Fruit fly (Drosophila melanogaster) whole organism, wandering third instar larva: ENCODE measurements around the gene Taf3.
A peak's percentile ranks its signal among the peaks of the same experiment; 100 is the strongest.

ENCODE experiments used
- Mio ChIP-seq: sonication (Bioruptor generic); optimal IDR thresholded peaks from 2 replicates; lab custom pipeline; 2016; ENCODE audit warnings: missing biosample characterization, missing genetic modification characterization
- Vsx2 ChIP-seq: fragments of 200-300, 225-300 bp; sonication (Bioruptor generic); optimal IDR thresholded peaks from 2 replicates; lab custom pipeline; 2018; ENCODE audit warnings: missing biosample characterization, missing genetic modification characterization; ENCODE audit not compliant: partially characterized antibody
- ey ChIP-seq: fragments of 200-800 bp; sonication (Bioruptor generic); optimal IDR thresholded peaks from 2 replicates; lab custom pipeline; 2016; ENCODE audit warnings: missing biosample characterization, missing genetic modification characterization
- fru ChIP-seq: fragments of 200-800 bp; sonication (Bioruptor generic); optimal IDR thresholded peaks from 3 replicates; lab custom pipeline; 2016; ENCODE audit warnings: missing biosample characterization, mild to moderate bottlenecking, missing genetic modification characterization
- h ChIP-seq: fragments of 200-800 bp; sonication (Bioruptor generic); optimal IDR thresholded peaks from 3 replicates; lab custom pipeline; 2016; ENCODE audit warnings: missing biosample characterization, mild to moderate bottlenecking, missing genetic modification characterization
- pan ChIP-seq: fragments of >200 bp; optimal IDR thresholded peaks from 2 replicates; lab custom pipeline; 2017
- sage ChIP-seq: fragments of 200-800 bp; sonication (Bioruptor generic); optimal IDR thresholded peaks from 2 replicates; lab custom pipeline; 2016; ENCODE audit warnings: missing biosample characterization, mild to moderate bottlenecking, missing genetic modification characterization
- woc ChIP-seq: sonication (Bioruptor generic); optimal IDR thresholded peaks from 2 replicates; lab custom pipeline; 2016; ENCODE audit warnings: missing biosample characterization, mild to moderate bottlenecking, missing genetic modification characterization

DNA sequence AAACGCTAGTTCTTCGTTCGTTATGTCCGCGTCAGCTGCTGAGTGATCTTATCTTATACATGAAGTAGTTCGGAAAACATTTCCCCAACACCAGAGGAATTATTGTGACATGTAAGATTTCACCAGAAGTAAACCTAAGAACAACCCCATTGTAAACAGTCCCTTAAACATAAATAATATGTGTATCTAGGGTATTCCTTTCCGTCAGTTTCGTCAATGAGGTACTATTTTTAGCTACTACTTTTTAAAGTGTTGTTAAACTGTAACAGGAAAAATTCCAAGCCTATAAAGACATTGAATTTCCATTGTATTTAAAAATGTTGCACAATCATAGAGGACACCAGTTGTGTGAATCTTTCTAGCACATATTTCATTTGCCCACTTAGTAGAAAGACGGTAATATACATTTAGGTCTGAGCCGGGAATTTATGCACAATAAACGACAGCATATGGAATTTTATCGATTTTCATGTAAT, 16.1 kb upstream of the Taf3 start:
- TF ChIP-seq Mio (GFP tag; lab: Kevin White, UChicago) (no peak), h (GFP tag; lab: Kevin White, UChicago) (no peak), ey (GFP tag; lab: Kevin White, UChicago) (peak; percentile 19), pan (no peak), woc (GFP tag; lab: Kevin White, UChicago) (peak; percentile 54), sage (no peak), fru (GFP tag; lab: Kevin White, UChicago) (no peak), Vsx2 (no peak)
